Worm (Caenorhabditis elegans) whole organism, L4/young adult: Measurements from ENCODE around the gene lpr-4.

Source experiments
- dao-5 ChIP-seq: sonication (generic microtip); optimal IDR thresholded peaks from 2 replicates; lab custom pipeline; 2016; ENCODE audit warnings: missing genotype, missing genetic modification characterization, moderate library complexity, missing compliant biosample characterization
- him-1 ChIP-seq: sonication (generic microtip); optimal IDR thresholded peaks from 2 replicates; lab custom pipeline; 2016; ENCODE audit warnings: missing genotype, missing genetic modification reagents, missing genetic modification characterization, missing compliant biosample characterization

DNA sequence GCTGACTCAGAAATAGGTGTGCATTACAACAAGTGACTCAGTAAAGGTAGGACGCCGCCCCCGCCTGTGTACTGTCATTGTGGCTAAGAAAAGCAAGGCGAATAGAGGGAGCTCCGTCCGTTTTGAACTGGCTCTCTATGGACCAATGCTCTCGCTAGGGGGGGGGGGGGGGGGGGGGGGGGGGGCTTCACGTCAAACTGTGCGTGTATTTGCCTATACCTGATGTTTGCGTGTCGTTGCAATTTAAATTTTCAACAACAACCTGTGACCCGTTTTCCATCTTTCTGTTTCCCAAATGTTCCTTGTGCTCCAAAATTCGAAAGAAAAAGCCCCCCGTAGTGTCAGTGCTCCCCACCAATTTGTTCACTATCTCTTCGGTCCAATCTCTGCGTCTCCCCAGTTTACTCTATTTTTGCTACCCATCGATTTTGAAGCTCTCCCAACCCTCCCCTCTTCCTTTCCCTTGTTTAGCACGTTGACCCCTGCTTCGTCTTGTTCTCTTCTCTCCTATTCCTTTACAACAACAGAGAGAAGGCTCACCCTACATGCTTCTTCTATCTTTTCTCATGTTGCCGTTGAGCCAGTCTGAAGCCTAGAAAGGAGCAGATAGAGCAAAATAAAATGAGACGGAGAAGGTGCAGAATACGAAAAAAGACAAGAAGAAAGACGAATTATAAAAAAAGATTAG lies 30.4 kb upstream of the lpr-4 start:
- TF ChIP-seq him-1 (peak; percentile 54), dao-5 (tag; lab: Kevin White, UChicago) (no peak)
